1 fruit fly cellular context compared by ENCODE assay signal in genomic region chr3L:11466985-11467384, dm6.
TF ChIP-seq lines count a peak whose summit lies in the region.

No protein-coding gene starts in this region.

TF ChIP-seq in whole organism, embryonic, 481 proteins besides CTCF, POLR2A, EP300 and RAD21 (continued from another document):
- TF ChIP-seq Scr (GFP tag; IDR thresholded peaks at IDR 0.05; lab: Robert Waterston, UW; ENCODE audit: partially characterized antibody) (no peak), Meics (GFP tag; optimal IDR thresholded peaks at IDR 0.05; lab: Kevin White, UChicago) (peak; percentile 43), CG14667 (GFP tag; IDR thresholded peaks at IDR 0.05; lab: Robert Waterston, UW) (no peak), ssp (GFP tag; IDR thresholded peaks at IDR 0.05; lab: Robert Waterston, UW) (0 out of 2 replicates have a peak, but pooled peaks have one; percentile 16), gcm (GFP tag; optimal IDR thresholded peaks at IDR 0.05; lab: Kevin White, UChicago) (peak; percentile 18), CG18262 (tag; optimal IDR thresholded peaks at IDR 0.05; lab: Kevin White, UChicago) (peak; percentile 66), CG17385 (GFP tag; optimal IDR thresholded peaks at IDR 0.05; lab: Kevin White, UChicago) (peak; percentile 27), nmo (GFP tag; optimal IDR thresholded peaks at IDR 0.05; lab: Kevin White, UChicago) (peak; percentile 53), slbo (GFP tag; IDR thresholded peaks at IDR 0.05; lab: Robert Waterston, UW) (peak; percentile 34; the same call in 1 of the 2 replicates), phol (tag; optimal IDR thresholded peaks at IDR 0.05; lab: Kevin White, UChicago) (peak; percentile 45), CG13296 (GFP tag; optimal IDR thresholded peaks at IDR 0.05; lab: Kevin White, UChicago) (peak; percentile 3), CkIIα-i1 (GFP tag; IDR thresholded peaks at IDR 0.05; lab: Robert Waterston, UW) (no peak), Blimp-1 (GFP tag; optimal IDR thresholded peaks at IDR 0.05; lab: Kevin White, UChicago) (peak; percentile 41), Jarid2 (GFP tag; optimal IDR thresholded peaks at IDR 0.05; lab: Kevin White, UChicago) (no peak), CG7839 (tag; optimal IDR thresholded peaks at IDR 0.05; lab: Kevin White, UChicago) (peak; percentile 63), Elba2 (GFP tag; optimal IDR thresholded peaks at IDR 0.05; lab: Kevin White, UChicago) (no peak), CG9437 (GFP tag; optimal IDR thresholded peaks at IDR 0.05; lab: Kevin White, UChicago) (peak; percentile 49), en (GFP tag; optimal IDR thresholded peaks at IDR 0.05; lab: Kevin White, UChicago) (no peak), otp (GFP tag; IDR thresholded peaks at IDR 0.05; lab: Robert Waterston, UW) (no peak), Ets65A (GFP tag; lab: Kevin White, UChicago) (peak; percentile 46), Mes4 (GFP tag; optimal IDR thresholded peaks at IDR 0.05; lab: Kevin White, UChicago) (no peak), caup (GFP tag; optimal IDR thresholded peaks at IDR 0.05; lab: Kevin White, UChicago; ENCODE audit: severe bottlenecking) (peak; percentile 7), CG14710 (tag; optimal IDR thresholded peaks at IDR 0.05; lab: Kevin White, UChicago) (peak; percentile 38), bsh (GFP tag; optimal IDR thresholded peaks at IDR 0.05; lab: Kevin White, UChicago) (peak in 1 of 2 experiments; percentile 31), CG10209 (GFP tag; optimal IDR thresholded peaks at IDR 0.05; lab: Kevin White, UChicago) (peak; percentile 28), row (GFP tag; IDR thresholded peaks at IDR 0.05; lab: Robert Waterston, UW) (0 out of 3 replicates have a peak, but pooled peaks have one; percentile 21), CG15601 (tag; optimal IDR thresholded peaks at IDR 0.05; lab: Kevin White, UChicago) (peak; percentile 19), CG10267 (tag; optimal IDR thresholded peaks at IDR 0.05; lab: Kevin White, UChicago) (peak; percentile 35), wor (GFP tag; IDR thresholded peaks at IDR 0.05; lab: Robert Waterston, UW) (0 out of 2 replicates have a peak, but pooled peaks have one; percentile 12), ranshi (GFP tag; IDR thresholded peaks at IDR 0.05; lab: Robert Waterston, UW) (no peak; the same call in 1 of the 2 replicates), CG6689 (GFP tag; IDR thresholded peaks at IDR 0.05; lab: Robert Waterston, UW) (peak; percentile 43; the same call in 1 of the 2 replicates), fd96Cb (tag; optimal IDR thresholded peaks at IDR 0.05; lab: Kevin White, UChicago) (peak; percentile 17), emc (GFP tag; optimal IDR thresholded peaks at IDR 0.05; lab: Kevin White, UChicago) (no peak), gsb (GFP tag; IDR thresholded peaks at IDR 0.05; lab: Robert Waterston, UW) (no peak), CG2120 (GFP tag; optimal IDR thresholded peaks at IDR 0.05; lab: Kevin White, UChicago) (no peak), PHDP (tag; optimal IDR thresholded peaks at IDR 0.05; lab: Kevin White, UChicago) (peak; percentile 45), Ravus (GFP tag; IDR thresholded peaks at IDR 0.05; lab: Robert Waterston, UW) (no peak), CG43689 (GFP tag; IDR thresholded peaks at IDR 0.05; lab: Robert Waterston, UW) (no peak)
